Worm (Caenorhabditis elegans): Measurements from ENCODE around the gene Y57G11C.41.

DNA sequence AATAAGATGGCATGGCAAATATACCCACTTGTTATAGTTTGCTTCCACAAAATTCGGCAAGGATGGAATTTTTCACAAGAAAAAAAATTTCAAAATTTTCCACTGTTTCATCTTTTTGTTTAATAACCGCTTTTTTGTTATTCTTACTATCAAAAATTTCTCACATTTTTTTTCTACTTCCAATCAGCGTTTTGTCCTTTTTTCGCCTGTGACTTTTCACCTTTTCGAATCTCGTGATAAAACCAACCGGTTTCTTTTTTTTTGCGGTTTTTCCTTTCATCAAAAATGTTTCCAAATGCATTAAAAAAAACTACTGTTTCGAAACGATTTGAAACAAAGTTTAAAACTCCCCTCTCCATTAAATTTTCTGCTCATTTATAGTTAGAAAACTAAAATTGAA lies 27.1 kb downstream of the Y57G11C.41 start:
- TF ChIP-seq T22C8.4 (GFP tag; IDR thresholded peaks at IDR 0.05) (no peak), cog-1 (tag; optimal IDR thresholded peaks at IDR 0.05) (no peak), med-1 (GFP tag; optimal IDR thresholded peaks at IDR 0.05; ENCODE audit: insufficient read depth) (no peak)

All from whole organism, midembryonic.